Worm (Caenorhabditis elegans) whole organism, early embryonic: Measurements from ENCODE around the gene W02H5.2.

ENCODE experiments used
- F13C5.2 ChIP-seq: sonication (generic microtip); optimal IDR thresholded peaks from 2 replicates; lab custom pipeline; 2017; ENCODE audit warnings: mild to moderate bottlenecking, missing genetic modification characterization, inconsistent platforms, missing compliant biosample characterization
- ama-1 ChIP-seq: fragments of 150-350 bp; optimal IDR thresholded peaks from 2 replicates; lab custom pipeline; 2014
- ceh-36 ChIP-seq: sonication (generic microtip); optimal IDR thresholded peaks from 2 replicates; lab custom pipeline; 2016; ENCODE audit warnings: missing genetic modification characterization, inconsistent platforms, missing compliant biosample characterization
- hnd-1 ChIP-seq: sonication (generic microtip); optimal IDR thresholded peaks from 2 replicates; lab custom pipeline; 2016; ENCODE audit warnings: missing genetic modification characterization, missing compliant biosample characterization

ce11 chrV:2623765-2624164, 15.4 kb upstream of the W02H5.2 start:
- no peak for TF ChIP-seq ama-1 (lab: Kevin White, UChicago)
- TF ChIP-seq hnd-1 = no peak
- no peak for TF ChIP-seq F13C5.2
- no peak for TF ChIP-seq ceh-36 (tag; lab: Kevin White, UChicago)
